Fruit fly (Drosophila melanogaster): ENCODE results near the gene CG17560.

CG17560 gene

dm6 chr3R:16655494-16656493 is 38.0 kb downstream of the CG17560 start, which contains the start of gene modSP (continued):
- peak; percentile 72 for TF ChIP-seq CG33213 (GFP tag; optimal IDR thresholded peaks at IDR 0.05)
- TF ChIP-seq Poxn (GFP tag; IDR thresholded peaks at IDR 0.05), result no peak
- TF ChIP-seq HLH4C (GFP tag; IDR thresholded peaks at IDR 0.05; ENCODE audit: partially characterized antibody), result peak; percentile 92
- TF ChIP-seq chinmo (GFP tag; IDR thresholded peaks at IDR 0.05; ENCODE audit: partially characterized antibody), result peak; percentile 91
- TF ChIP-seq zen2 (GFP tag; IDR thresholded peaks at IDR 0.05; ENCODE audit: partially characterized antibody), result no peak; the same call in 2 of the 3 replicates
- TF ChIP-seq jigr1 (GFP tag; IDR thresholded peaks at IDR 0.05), result no peak
- TF ChIP-seq CG16779 (GFP tag; IDR thresholded peaks at IDR 0.05), result no peak
- TF ChIP-seq fd64A (GFP tag; optimal IDR thresholded peaks at IDR 0.05), result no peak
- peak; percentile 56 for TF ChIP-seq CG8290 (GFP tag; optimal IDR thresholded peaks at IDR 0.05)
- TF ChIP-seq CG8290 (tag; optimal IDR thresholded peaks at IDR 0.05), result peak; percentile 72 to 79
- peak; percentile 16 for TF ChIP-seq CG10543 (GFP tag; optimal IDR thresholded peaks at IDR 0.05)
- peak; percentile 48 for TF ChIP-seq CG12659 (GFP tag; optimal IDR thresholded peaks at IDR 0.05)
- peak; percentile 29 for TF ChIP-seq Meics (GFP tag; optimal IDR thresholded peaks at IDR 0.05)
- TF ChIP-seq kni (GFP tag; optimal IDR thresholded peaks at IDR 0.05), result peak; percentile 34
- no peak for TF ChIP-seq CG10654 (GFP tag; optimal IDR thresholded peaks at IDR 0.05)
- TF ChIP-seq amos (GFP tag; IDR thresholded peaks at IDR 0.05; ENCODE audit: partially characterized antibody), result peak; percentile 74
- TF ChIP-seq dysf (GFP tag; IDR thresholded peaks at IDR 0.05), result peak; percentile 34; the same call in 1 of the 3 replicates
- TF ChIP-seq CG5953 (GFP tag; IDR thresholded peaks at IDR 0.05), result no peak
- TF ChIP-seq chm (GFP tag; IDR thresholded peaks at IDR 0.05), result peak; percentile 46; the same call in 1 of the 2 replicates
- TF ChIP-seq lab (GFP tag; optimal IDR thresholded peaks at IDR 0.05), result peak; percentile 56
- TF ChIP-seq CG18262 (tag; optimal IDR thresholded peaks at IDR 0.05), result peak; percentile 8
- peak; percentile 29 for TF ChIP-seq CG17829 (tag; optimal IDR thresholded peaks at IDR 0.05)
- TF ChIP-seq Eip74EF (GFP tag; optimal IDR thresholded peaks at IDR 0.05), result no peak
- no peak for TF ChIP-seq CG7928 (GFP tag; optimal IDR thresholded peaks at IDR 0.05)
- peak; percentile 73 for TF ChIP-seq CG1603 (tag; optimal IDR thresholded peaks at IDR 0.05)
- TF ChIP-seq CG2120 (GFP tag; optimal IDR thresholded peaks at IDR 0.05), result peak; percentile 72
- TF ChIP-seq nerfin-1 (tag; optimal IDR thresholded peaks at IDR 0.05), result no peak
- TF ChIP-seq inv (GFP tag; IDR thresholded peaks at IDR 0.05; ENCODE audit: partially characterized antibody), result peak; percentile 48; the same call in 1 of the 2 replicates
- peak; percentile 60 for TF ChIP-seq CG12769 (tag; optimal IDR thresholded peaks at IDR 0.05)
- TF ChIP-seq zfh2 (GFP tag; optimal IDR thresholded peaks at IDR 0.05), result peak; percentile 25
- TF ChIP-seq CrebB (tag; optimal IDR thresholded peaks at IDR 0.05), result no peak
- peak; percentile 38 for TF ChIP-seq Hr3 (GFP tag; optimal IDR thresholded peaks at IDR 0.05)
- TF ChIP-seq CG32532 (GFP tag; IDR thresholded peaks at IDR 0.05), result no peak; the same call in 1 of the 2 replicates
- TF ChIP-seq Opbp (GFP tag; IDR thresholded peaks at IDR 0.05; ENCODE audit: partially characterized antibody), result peak; percentile 81
- TF ChIP-seq sob (GFP tag; IDR thresholded peaks at IDR 0.05), result peak; percentile 41; the same call in 1 of the 2 replicates
- peak; percentile 6 for TF ChIP-seq slp2 (GFP tag; optimal IDR thresholded peaks at IDR 0.05)
- TF ChIP-seq gcm2 (GFP tag; optimal IDR thresholded peaks at IDR 0.05), result no peak
- peak; percentile 60; the same call in 1 of the 2 replicates for TF ChIP-seq unc-4 (GFP tag; IDR thresholded peaks at IDR 0.05; ENCODE audit: partially characterized antibody)
- TF ChIP-seq yki (optimal IDR thresholded peaks at IDR 0.05), result no peak
- no peak for TF ChIP-seq CG9797 (GFP tag; optimal IDR thresholded peaks at IDR 0.05)
- TF ChIP-seq CG8478 (optimal IDR thresholded peaks at IDR 0.05), result no peak
- no peak for TF ChIP-seq CG1024 (GFP tag; IDR thresholded peaks at IDR 0.05)
- peak; percentile 78 for TF ChIP-seq CG16813 (GFP tag; IDR thresholded peaks at IDR 0.05; ENCODE audit: partially characterized antibody)
- TF ChIP-seq CG7745 (tag; optimal IDR thresholded peaks at IDR 0.05), result no peak
- TF ChIP-seq so (GFP tag; IDR thresholded peaks at IDR 0.05), result 0 out of 3 replicates have a peak, but pooled peaks have one; percentile 7
- peak; percentile 37; the same call in 1 of the 4 replicates for TF ChIP-seq Gug (GFP tag; IDR thresholded peaks at IDR 0.05)
- no peak for TF ChIP-seq pan (optimal IDR thresholded peaks at IDR 0.05)
- peak in 1 of 2 experiments; percentile 61 for TF ChIP-seq pan (GFP tag; optimal IDR thresholded peaks at IDR 0.05 in 1 of 2, IDR thresholded peaks at IDR 0.05 in 1 of 2)
